Worm (Caenorhabditis elegans): ENCODE measurements around the gene lido-9.

lido-9 gene

DNA sequence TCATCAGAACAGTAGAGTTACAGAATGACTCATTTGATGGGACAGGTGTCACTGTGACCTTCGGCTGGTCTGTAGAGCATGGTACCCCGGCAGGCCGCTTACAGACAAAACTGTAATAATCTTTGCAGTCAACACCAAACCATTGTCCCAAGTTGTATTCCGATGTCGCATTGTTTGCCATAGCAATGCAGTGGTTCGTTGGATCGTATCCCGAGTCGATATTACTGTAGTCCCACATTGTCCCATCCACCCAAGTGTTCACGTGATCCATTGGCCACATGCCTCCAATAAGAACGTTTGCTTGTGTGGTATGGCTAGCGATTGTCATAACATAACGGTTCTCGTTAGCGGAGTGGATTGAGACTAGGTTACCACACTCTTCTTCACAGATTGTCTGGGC lies 20.3 kb downstream of the lido-9 start:
- TF ChIP-seq ztf-11 (tag; optimal IDR thresholded peaks at IDR 0.05) (no peak), C16A3.4 (tag; optimal IDR thresholded peaks at IDR 0.05) (no peak), nhr-11 (tag; optimal IDR thresholded peaks at IDR 0.05) (no peak), snpc-4 (tag; optimal IDR thresholded peaks at IDR 0.05) (no peak), nhr-90 (tag; optimal IDR thresholded peaks at IDR 0.05; ENCODE audit: poor library complexity) (no peak), tbx-2 (tag; optimal IDR thresholded peaks at IDR 0.05) (no peak), ama-1 (optimal IDR thresholded peaks at IDR 0.05) (no peak), pqm-1 (tag; optimal IDR thresholded peaks at IDR 0.05) (no peak), tlp-1 (tag; optimal IDR thresholded peaks at IDR 0.05) (no peak)

ce11 chrII:3023381-3023935 lies 22.9 kb downstream of the lido-9 start, which contains the start of gene clec-2:
clec-2 (minus strand) TSS chrII:3023431.
- no peak for TF ChIP-seq sox-4 (tag; optimal IDR thresholded peaks at IDR 0.05)
- TF ChIP-seq zag-1 (tag; optimal IDR thresholded peaks at IDR 0.05) = no peak
- no peak for TF ChIP-seq mab-9 (GFP tag; IDR thresholded peaks at IDR 0.05)
- TF ChIP-seq nhr-20 (tag; optimal IDR thresholded peaks at IDR 0.05) = no peak
- no peak for TF ChIP-seq hlh-4 (tag; optimal IDR thresholded peaks at IDR 0.05)
- no peak for TF ChIP-seq fkh-4 (tag; optimal IDR thresholded peaks at IDR 0.05; ENCODE audit: borderline replicate concordance)
- TF ChIP-seq rnt-1 (tag; optimal IDR thresholded peaks at IDR 0.05) = no peak
- no peak for TF ChIP-seq ceh-90 (tag; optimal IDR thresholded peaks at IDR 0.05)
- TF ChIP-seq snpc-4 (tag; optimal IDR thresholded peaks at IDR 0.05) = no peak
- no peak for TF ChIP-seq sptf-1 (tag; optimal IDR thresholded peaks at IDR 0.05)

- TF ChIP-seq fkh-10 (GFP tag; optimal IDR thresholded peaks at IDR 0.05) (no peak), aha-1 (tag; optimal IDR thresholded peaks at IDR 0.05) (no peak), rnt-1 (tag; optimal IDR thresholded peaks at IDR 0.05) (no peak), egl-27 (tag; optimal IDR thresholded peaks at IDR 0.05) (no peak), ama-1 (optimal IDR thresholded peaks at IDR 0.05) (no peak), ceh-63 (GFP tag; optimal IDR thresholded peaks at IDR 0.05) (no peak), unc-130 (tag; optimal IDR thresholded peaks at IDR 0.05) (no peak), irx-1 (tag; optimal IDR thresholded peaks at IDR 0.05) (no peak), alr-1 (tag; optimal IDR thresholded peaks at IDR 0.05; ENCODE audit: borderline replicate concordance) (no peak), unc-98 (GFP tag; IDR thresholded peaks at IDR 0.05) (no peak), ceh-88 (GFP tag; IDR thresholded peaks at IDR 0.05) (no peak), nhr-12 (tag; optimal IDR thresholded peaks at IDR 0.05) (no peak), nhr-77 (tag; optimal IDR thresholded peaks at IDR 0.05) (no peak), mab-9 (GFP tag; IDR thresholded peaks at IDR 0.05) (no peak)
These were observed 24.1 kb downstream of the lido-9 start for ce11 chrII:3024655-3025054.

DNA sequence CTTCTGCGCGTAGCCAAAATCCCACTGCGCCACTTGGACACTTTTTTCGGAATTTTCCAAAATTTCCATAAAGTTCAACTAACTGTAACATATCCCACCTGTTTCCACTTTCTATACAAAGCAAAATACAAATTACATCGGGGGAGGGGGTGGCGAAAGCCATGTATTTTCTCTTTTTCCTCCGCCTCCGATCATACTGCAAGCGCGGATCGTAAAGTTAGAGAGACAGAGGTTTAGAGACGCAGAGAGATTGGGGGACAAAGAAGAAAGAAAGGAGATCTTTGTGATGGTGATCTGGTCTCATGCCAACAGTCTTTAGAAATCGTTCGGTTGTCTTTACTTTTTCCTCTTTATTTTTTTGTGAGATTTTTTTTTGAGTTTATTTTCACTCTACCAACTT lies 27.7 kb downstream of the lido-9 start:
- TF ChIP-seq lin-14 (GFP tag; optimal IDR thresholded peaks at IDR 0.05) (no peak), nhr-28 (tag; optimal IDR thresholded peaks at IDR 0.05) (no peak), ceh-63 (GFP tag; optimal IDR thresholded peaks at IDR 0.05) (no peak), nhr-84 (tag; optimal IDR thresholded peaks at IDR 0.05) (no peak), ces-1 (GFP tag; optimal IDR thresholded peaks at IDR 0.05) (no peak), snpc-4 (tag; optimal IDR thresholded peaks at IDR 0.05) (no peak), ets-5 (GFP tag; IDR thresholded peaks at IDR 0.05) (no peak), lin-39 (tag; optimal IDR thresholded peaks at IDR 0.05) (no peak), ceh-88 (GFP tag; IDR thresholded peaks at IDR 0.05) (no peak), zip-4 (GFP tag; optimal IDR thresholded peaks at IDR 0.05) (no peak), mef-2 (tag; optimal IDR thresholded peaks at IDR 0.05) (no peak), unc-130 (tag; optimal IDR thresholded peaks at IDR 0.05) (no peak), C16A3.4 (tag; optimal IDR thresholded peaks at IDR 0.05) (peak; percentile 7), aha-1 (tag; optimal IDR thresholded peaks at IDR 0.05) (no peak), grh-1 (GFP tag; IDR thresholded peaks at IDR 0.05) (no peak), lin-35 (GFP tag; optimal IDR thresholded peaks at IDR 0.05) (no peak), blmp-1 (tag; optimal IDR thresholded peaks at IDR 0.05) (peak; percentile 98), nhr-85 (tag) (no peak), efl-1 (optimal IDR thresholded peaks at IDR 0.05) (no peak), efl-1 (GFP tag; optimal IDR thresholded peaks at IDR 0.05 in 1 of 2) (peak in 1 of 2 experiments; percentile 8), egl-27 (tag; optimal IDR thresholded peaks at IDR 0.05) (no peak), mep-1 (tag; optimal IDR thresholded peaks at IDR 0.05) (peak; percentile 23), ama-1 (optimal IDR thresholded peaks at IDR 0.05) (no peak), nhr-77 (tag; optimal IDR thresholded peaks at IDR 0.05) (no peak), fkh-10 (GFP tag; optimal IDR thresholded peaks at IDR 0.05) (no peak), zag-1 (tag; optimal IDR thresholded peaks at IDR 0.05) (no peak), Y116A8C.19 (tag; optimal IDR thresholded peaks at IDR 0.05; ENCODE audit: borderline replicate concordance) (no peak), elt-3 (tag; optimal IDR thresholded peaks at IDR 0.05) (peak in 1 of 6 experiments; percentile 31), ceh-82 (tag; optimal IDR thresholded peaks at IDR 0.05) (no peak), unc-86 (tag; optimal IDR thresholded peaks at IDR 0.05) (no peak)
